Worm (Caenorhabditis elegans): Measurements from ENCODE around the gene srz-78.

srz-78 gene

ce11 chrIV:3524584-3525020, 33.0 kb downstream of the srz-78 start (continued):
- TF ChIP-seq zfp-2 (tag; optimal IDR thresholded peaks at IDR 0.05), result no peak
- no peak for TF ChIP-seq attf-4 (tag; optimal IDR thresholded peaks at IDR 0.05)
- TF ChIP-seq lsy-2 (tag; optimal IDR thresholded peaks at IDR 0.05), result peak in 1 of 2 experiments; percentile 49
- TF ChIP-seq ctbp-1 (GFP tag; IDR thresholded peaks at IDR 0.05), result peak; percentile 81
- peak; percentile 27 for TF ChIP-seq hlh-11 (tag; optimal IDR thresholded peaks at IDR 0.05)
- TF ChIP-seq lin-1 (GFP tag; IDR thresholded peaks at IDR 0.05), result peak; percentile 73; the same call in 1 of the 2 replicates
- TF ChIP-seq T26A8.4 (GFP tag; IDR thresholded peaks at IDR 0.05), result peak; percentile 80
- no peak for TF ChIP-seq zag-1 (tag; optimal IDR thresholded peaks at IDR 0.05)
- TF ChIP-seq cey-2 (tag; optimal IDR thresholded peaks at IDR 0.05; ENCODE audit: borderline replicate concordance, insufficient read depth), result no peak
- TF ChIP-seq hlh-30 (tag; optimal IDR thresholded peaks at IDR 0.05; ENCODE audit: insufficient read depth), result peak; percentile 39
- TF ChIP-seq nhr-6 (tag; optimal IDR thresholded peaks at IDR 0.05), result peak; percentile 42
- peak; percentile 42; the same call in 1 of the 2 replicates for TF ChIP-seq dmd-9 (GFP tag; IDR thresholded peaks at IDR 0.05)
- peak; percentile 79 for TF ChIP-seq snpc-1.2 (GFP tag; IDR thresholded peaks at IDR 0.05)
- TF ChIP-seq lim-7 (GFP tag; IDR thresholded peaks at IDR 0.05), result peak; percentile 83
- TF ChIP-seq zip-2 (tag; optimal IDR thresholded peaks at IDR 0.05), result peak; percentile 32
- no peak for TF ChIP-seq egl-27 (tag; optimal IDR thresholded peaks at IDR 0.05)
- peak; percentile 67; the same call in 1 of the 2 replicates for TF ChIP-seq ZK337.2 (GFP tag; IDR thresholded peaks at IDR 0.05)
- TF ChIP-seq daf-16 (GFP tag; optimal IDR thresholded peaks at IDR 0.05), result peak in 1 of 2 experiments; percentile 72
- peak; percentile 42 for TF ChIP-seq daf-16 (tag; optimal IDR thresholded peaks at IDR 0.05)
- peak; percentile 65 for TF ChIP-seq spr-3 (GFP tag; optimal IDR thresholded peaks at IDR 0.05)
- no peak for TF ChIP-seq lin-39 (tag; optimal IDR thresholded peaks at IDR 0.05)
- peak; percentile 58 for TF ChIP-seq dmd-6 (GFP tag; IDR thresholded peaks at IDR 0.05)
- TF ChIP-seq Y48G9A.11 (GFP tag; IDR thresholded peaks at IDR 0.05), result peak; percentile 77
- TF ChIP-seq nhr-25 (tag; optimal IDR thresholded peaks at IDR 0.05; ENCODE audit: borderline replicate concordance, insufficient read depth), result no peak
- TF ChIP-seq F49E8.2 (tag; optimal IDR thresholded peaks at IDR 0.05; ENCODE audit: borderline replicate concordance), result peak; percentile 29
- 0 out of 2 replicates have a peak, but pooled peaks have one; percentile 25 for TF ChIP-seq daf-8 (GFP tag; IDR thresholded peaks at IDR 0.05)
- no peak for TF ChIP-seq lin-29 (GFP tag; IDR thresholded peaks at IDR 0.05)
- TF ChIP-seq arid-1 (GFP tag; conservative IDR thresholded peaks at IDR 0.05), result peak; percentile 86; the same call in 1 of the 2 replicates
- TF ChIP-seq madf-5 (GFP tag; IDR thresholded peaks at IDR 0.05), result peak; percentile 62 to 76; a peak in 2 of 4 replicates
- TF ChIP-seq nhr-102 (tag; optimal IDR thresholded peaks at IDR 0.05), result peak; percentile 32
- TF ChIP-seq saeg-2 (GFP tag; IDR thresholded peaks at IDR 0.05), result 0 out of 2 replicates have a peak, but pooled peaks have one; percentile 16
- TF ChIP-seq lin-38 (GFP tag; IDR thresholded peaks at IDR 0.05), result peak; percentile 81
- TF ChIP-seq zip-11 (GFP tag; IDR thresholded peaks at IDR 0.05), result no peak
- peak; percentile 73; the same call in 1 of the 2 replicates for TF ChIP-seq tra-1 (GFP tag; IDR thresholded peaks at IDR 0.05)
- TF ChIP-seq hif-1 (tag; optimal IDR thresholded peaks at IDR 0.05), result peak in 1 of 2 experiments; percentile 16
- TF ChIP-seq egl-43 (GFP tag; IDR thresholded peaks at IDR 0.05), result peak; percentile 86
- peak; percentile 91 for TF ChIP-seq dmd-8 (GFP tag; IDR thresholded peaks at IDR 0.05)
- peak; percentile 69 for TF ChIP-seq mep-1 (tag; optimal IDR thresholded peaks at IDR 0.05)
- no peak for TF ChIP-seq unc-62 (GFP tag; optimal IDR thresholded peaks at IDR 0.05 in 1 of 2)
- no peak for TF ChIP-seq unc-62 (tag; optimal IDR thresholded peaks at IDR 0.05)
- TF ChIP-seq pha-4 (GFP tag; IDR thresholded peaks at IDR 0.05), result peak; percentile 70; the same call in 1 of the 2 replicates
- no peak for TF ChIP-seq pha-4 (tag; optimal IDR thresholded peaks at IDR 0.05)

Data from whole organism, L4 larva.